Worm (Caenorhabditis elegans): ENCODE results near the gene F25B5.3.

- TF ChIP-seq sma-3 (GFP tag; optimal IDR thresholded peaks at IDR 0.05) (no peak), skn-1 (tag; optimal IDR thresholded peaks at IDR 0.05) (no peak), ceh-82 (tag; optimal IDR thresholded peaks at IDR 0.05) (no peak), unc-62 (GFP tag; optimal IDR thresholded peaks at IDR 0.05) (no peak), nhr-12 (tag; optimal IDR thresholded peaks at IDR 0.05) (no peak), lin-39 (tag; optimal IDR thresholded peaks at IDR 0.05) (no peak), nhr-237 (tag; optimal IDR thresholded peaks at IDR 0.05) (no peak), nhr-6 (tag; optimal IDR thresholded peaks at IDR 0.05) (no peak), R02D3.7 (tag; optimal IDR thresholded peaks at IDR 0.05) (no peak)
Measured at ce11 chrIII:5930659-5931058, 18.0 kb upstream of the F25B5.3 start.
